Fruit fly (Drosophila melanogaster) whole organism, adult: Measurements from ENCODE around the gene CG14854.
A peak's percentile ranks its signal among the peaks of the same experiment; 100 is the strongest.

Source experiments
- CG11617 ChIP-seq: fragments of 200-800 bp; sonication (Bioruptor generic); optimal IDR thresholded peaks from 2 replicates; lab custom pipeline; 2017; ENCODE audit warnings: mild to moderate bottlenecking, missing biosample characterization, missing genetic modification reagents, missing genetic modification characterization
- CG12768 ChIP-seq: fragments of 200-800 bp; sonication (Bioruptor generic); optimal IDR thresholded peaks from 2 replicates; lab custom pipeline; 2017; ENCODE audit warnings: missing biosample characterization, missing genetic modification characterization, mild to moderate bottlenecking, moderate library complexity, missing genetic modification reagents
- CG14711 ChIP-seq: fragments of 200-800 bp; sonication (Bioruptor generic); optimal IDR thresholded peaks from 2 replicates; lab custom pipeline; 2018; ENCODE audit warnings: missing biosample characterization, mild to moderate bottlenecking, missing genetic modification characterization, moderate library complexity
- CG1620 ChIP-seq: fragments of 200-800 bp; sonication (Bioruptor generic); optimal IDR thresholded peaks from 2 replicates; lab custom pipeline; 2016; ENCODE audit warnings: missing biosample characterization, missing genetic modification characterization
- CG33017 ChIP-seq: fragments of 200-800 bp; sonication (Bioruptor generic); optimal IDR thresholded peaks from 2 replicates; lab custom pipeline; 2018; ENCODE audit warnings: missing biosample characterization, mild to moderate bottlenecking, missing genetic modification characterization, moderate library complexity
- CG5204 ChIP-seq: fragments of 200-800 bp; sonication (Bioruptor generic); optimal IDR thresholded peaks from 2 replicates; lab custom pipeline; 2016; ENCODE audit warnings: missing biosample characterization, missing genetic modification characterization
- CG7045 ChIP-seq: fragments of 200-800 bp; sonication (Bioruptor generic); optimal IDR thresholded peaks from 2 replicates; lab custom pipeline; 2017; ENCODE audit warnings: missing biosample characterization, mild to moderate bottlenecking, missing genetic modification characterization
- CG7101 ChIP-seq: fragments of 200-800 bp; sonication (Bioruptor generic); optimal IDR thresholded peaks from 2 replicates; lab custom pipeline; 2018; ENCODE audit warnings: missing biosample characterization, mild to moderate bottlenecking, missing genetic modification characterization, moderate library complexity
- Clk ChIP-seq: fragments of 200-800 bp; sonication (Bioruptor generic); optimal IDR thresholded peaks from 2 replicates; lab custom pipeline; 2017; ENCODE audit warnings: missing biosample characterization, missing genetic modification characterization
- Crg-1 ChIP-seq: fragments of 200-800 bp; sonication (Bioruptor generic); optimal IDR thresholded peaks from 2 replicates; lab custom pipeline; 2016; ENCODE audit warnings: missing biosample characterization, missing genetic modification characterization
- Hr96 ChIP-seq: fragments of 200-800 bp; sonication (Bioruptor generic); optimal IDR thresholded peaks from 2 replicates; lab custom pipeline; 2016; ENCODE audit warnings: missing biosample characterization, missing genetic modification characterization
- bab1 ChIP-seq: fragments of 200-800 bp; sonication (Bioruptor generic); optimal IDR thresholded peaks from 3 replicates; lab custom pipeline; 2019; ENCODE audit warnings: missing biosample characterization, mild to moderate bottlenecking, missing genetic modification characterization, moderate library complexity
- cic ChIP-seq: fragments of 200-800 bp; sonication (Bioruptor generic); optimal IDR thresholded peaks from 2 replicates; lab custom pipeline; 2017; ENCODE audit warnings: missing biosample characterization, mild to moderate bottlenecking, missing genetic modification characterization, moderate library complexity
- cnc ChIP-seq, 2 experiments: fragments of >200 bp; optimal IDR thresholded peaks; 2 replicates each; lab custom pipeline; 2017
- kay ChIP-seq: fragments of 200-800 bp; sonication (Bioruptor generic); peaks from one replicate; lab custom pipeline; 2016; ENCODE audit warnings: missing biosample characterization, missing genetic modification characterization, borderline replicate concordance
- ovo ChIP-seq: fragments of 200-800 bp; sonication (Bioruptor generic); optimal IDR thresholded peaks from 2 replicates; lab custom pipeline; 2016; ENCODE audit warnings: missing biosample characterization, missing genetic modification characterization
- pad ChIP-seq: fragments of 200-800 bp; sonication (Bioruptor generic); optimal IDR thresholded peaks from 3 replicates; lab custom pipeline; 2017; ENCODE audit warnings: missing biosample characterization, missing genetic modification characterization, mild to moderate bottlenecking, moderate library complexity, missing genetic modification reagents
- tj ChIP-seq: fragments of 200-800 bp; sonication (Bioruptor generic); optimal IDR thresholded peaks from 3 replicates; lab custom pipeline; 2017; ENCODE audit warnings: missing biosample characterization, mild to moderate bottlenecking, missing genetic modification characterization, moderate library complexity
- toe ChIP-seq: fragments of 200-800 bp; sonication (Bioruptor generic); optimal IDR thresholded peaks from 2 replicates; lab custom pipeline; 2016; ENCODE audit warnings: missing biosample characterization, missing genetic modification characterization

The CG14854 gene

dm6 chr3R:14559954-14560353 lies at the start of gene CG14854:
CG14854 (minus strand) TSS chr3R:14560054.
- no peak for TF ChIP-seq Clk (GFP tag; lab: Kevin White, UChicago)
- TF ChIP-seq bab1 (GFP tag; lab: Kevin White, UChicago), result no peak
- TF ChIP-seq pad (GFP tag; lab: Kevin White, UChicago), result no peak
- TF ChIP-seq CG12768 (GFP tag; lab: Kevin White, UChicago), result no peak
- no peak for TF ChIP-seq CG5204 (GFP tag; lab: Kevin White, UChicago)
- TF ChIP-seq CG7045, result no peak
- TF ChIP-seq tj, result no peak
- no peak for TF ChIP-seq CG14711 (tag; lab: Kevin White, UChicago)
- no peak for TF ChIP-seq cic (GFP tag; lab: Kevin White, UChicago)
- no peak for TF ChIP-seq cnc (optimal IDR thresholded peaks at IDR 0.05; lab: Kevin White, UChicago)
- TF ChIP-seq CG7101 (tag; lab: Kevin White, UChicago), result no peak
- TF ChIP-seq CG11617 (GFP tag; lab: Kevin White, UChicago), result no peak
- no peak for TF ChIP-seq Hr96 (GFP tag; lab: Kevin White, UChicago)
- TF ChIP-seq toe (GFP tag; lab: Kevin White, UChicago), result no peak
- TF ChIP-seq kay (GFP tag; lab: Kevin White, UChicago), result no peak
- no peak for TF ChIP-seq Crg-1
- TF ChIP-seq CG1620, result no peak

dm6 chr3R:14608892-14609692 lies 49.2 kb upstream of the CG14854 start, which contains the start of gene CG14853:
CG14853 (plus strand) TSS chr3R:14609642.
- TF ChIP-seq kay (GFP tag; lab: Kevin White, UChicago) (no peak), cic (GFP tag; lab: Kevin White, UChicago) (no peak), CG7045 (peak; percentile 41), pad (GFP tag; lab: Kevin White, UChicago) (no peak), CG14711 (tag; lab: Kevin White, UChicago) (peak; percentile 9), CG7101 (tag; lab: Kevin White, UChicago) (peak; percentile 32), tj (peak; percentile 24), CG33017 (tag; lab: Kevin White, UChicago) (peak; percentile 15), Hr96 (GFP tag; lab: Kevin White, UChicago) (no peak), CG11617 (GFP tag; lab: Kevin White, UChicago) (peak; percentile 57)

- TF ChIP-seq CG12768 (GFP tag; lab: Kevin White, UChicago) (no peak), cnc (optimal IDR thresholded peaks at IDR 0.05; lab: Kevin White, UChicago) (no peak), CG33017 (tag; lab: Kevin White, UChicago) (no peak), CG14711 (tag; lab: Kevin White, UChicago) (no peak)
Observed at dm6 chr3R:14597935-14598424, 38.1 kb upstream of the CG14854 start.

DNA sequence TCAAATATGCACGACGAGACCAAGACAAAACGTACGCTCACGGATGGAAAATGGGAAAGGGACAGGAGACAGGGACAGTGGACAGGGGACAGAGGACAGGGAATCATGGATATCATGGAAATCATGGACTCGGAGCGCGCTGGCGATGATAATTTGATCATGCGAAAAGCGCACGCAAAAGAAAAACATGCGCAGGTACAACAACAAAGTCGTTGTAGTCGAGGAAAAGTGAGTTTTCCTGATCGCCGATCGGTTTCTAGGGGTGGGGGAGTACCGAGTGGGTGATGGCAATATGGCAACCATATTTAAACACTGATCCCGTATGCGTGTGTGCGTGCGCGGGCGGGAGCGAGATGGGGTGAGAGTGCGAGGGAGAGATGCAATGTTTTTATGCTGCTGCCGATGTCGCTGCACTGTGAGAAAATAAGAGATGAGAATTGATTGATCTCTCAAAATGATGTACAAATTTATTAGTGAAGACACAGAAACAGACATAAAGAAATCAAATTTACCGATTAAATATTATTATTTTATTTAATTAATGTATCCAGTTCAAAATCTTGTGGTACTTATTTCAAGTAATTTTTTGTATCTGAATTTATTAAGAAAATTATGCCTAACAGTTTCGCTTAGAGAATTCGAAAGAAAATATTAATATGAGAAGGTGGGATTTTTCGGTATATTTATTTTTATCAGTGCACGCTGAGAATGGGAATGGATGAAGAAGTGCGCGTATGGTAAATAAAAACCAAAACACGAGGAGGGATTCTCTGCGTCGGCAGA lies 31.1 kb upstream of the CG14854 start:
- TF ChIP-seq Crg-1, result no peak
- TF ChIP-seq pad (GFP tag; lab: Kevin White, UChicago), result no peak
- no peak for TF ChIP-seq CG1620
- no peak for TF ChIP-seq CG12768 (GFP tag; lab: Kevin White, UChicago)
- TF ChIP-seq bab1 (GFP tag; lab: Kevin White, UChicago), result no peak
- TF ChIP-seq CG11617 (GFP tag; lab: Kevin White, UChicago), result no peak
- TF ChIP-seq CG33017 (tag; lab: Kevin White, UChicago), result no peak
- no peak for TF ChIP-seq CG7045
- no peak for TF ChIP-seq cnc (optimal IDR thresholded peaks at IDR 0.05; lab: Kevin White, UChicago)
- no peak for TF ChIP-seq kay (GFP tag; lab: Kevin White, UChicago)
- TF ChIP-seq CG5204 (GFP tag; lab: Kevin White, UChicago), result no peak
- no peak for TF ChIP-seq Hr96 (GFP tag; lab: Kevin White, UChicago)
- no peak for TF ChIP-seq ovo (GFP tag; lab: Kevin White, UChicago)

dm6 chr3R:14589483-14589882 lies 29.6 kb upstream of the CG14854 start:
- TF ChIP-seq kay (GFP tag; lab: Kevin White, UChicago) (no peak), cnc (optimal IDR thresholded peaks at IDR 0.05; lab: Kevin White, UChicago) (no peak), cic (GFP tag; lab: Kevin White, UChicago) (no peak), CG33017 (tag; lab: Kevin White, UChicago) (no peak), Crg-1 (no peak), bab1 (GFP tag; lab: Kevin White, UChicago) (no peak), CG7045 (no peak), CG5204 (GFP tag; lab: Kevin White, UChicago) (no peak), tj (no peak), CG11617 (GFP tag; lab: Kevin White, UChicago) (no peak), pad (GFP tag; lab: Kevin White, UChicago) (no peak), ovo (GFP tag; lab: Kevin White, UChicago) (no peak)
